Worm (Caenorhabditis elegans): Measurements from ENCODE around the gene ZK662.5.

- TF ChIP-seq unc-62 (GFP tag; optimal IDR thresholded peaks at IDR 0.05 in 1 of 2) (peak in 1 of 2 experiments; percentile 55), unc-62 (tag; optimal IDR thresholded peaks at IDR 0.05) (no peak), nhr-25 (tag; optimal IDR thresholded peaks at IDR 0.05; ENCODE audit: borderline replicate concordance, insufficient read depth) (no peak)
These were observed 50.0 kb downstream of the ZK662.5 start, which contains the start of gene Y7A5A.1 for ce11 chrX:15771411-15771810.
